Worm (Caenorhabditis elegans) whole organism, young adult: ENCODE measurements around the gene clec-45.

Source experiments
- B0035.1 ChIP-seq: sonication (generic microtip); optimal IDR thresholded peaks from 2 replicates; lab custom pipeline; 2016; ENCODE audit warnings: missing genetic modification characterization, mild to moderate bottlenecking, missing compliant biosample characterization, missing genotype, missing genetic modification reagents
- F23B12.7 ChIP-seq: sonication (generic microtip); optimal IDR thresholded peaks from 2 replicates; lab custom pipeline; 2017; ENCODE audit warnings: missing genetic modification characterization, mild to moderate bottlenecking, missing compliant biosample characterization, antibody characterized with exemption, moderate library complexity; ENCODE audit not compliant: insufficient read depth
- F37B4.10 ChIP-seq: fragments of 200-800 bp; sonication (Bioruptor generic); IDR thresholded peaks from 2 replicates; pipeline ENCODE4 v1.3.6; 2022; ENCODE audit warnings: missing genetic modification characterization, missing compliant biosample characterization
- Y53G8AR.9 ChIP-seq: fragments of 200-800 bp; sonication (Bioruptor generic); conservative IDR thresholded peaks from 2 replicates; pipeline ENCODE4 v1.3.6; 2022; ENCODE audit warnings: missing genetic modification reagents, missing genetic modification characterization, missing compliant biosample characterization
- Y95B8A.8 ChIP-seq: fragments of 200-800 bp; sonication (Bioruptor generic); IDR thresholded peaks from 2 replicates; pipeline ENCODE4 v1.3.6; 2022; ENCODE audit warnings: missing genetic modification reagents, missing genetic modification characterization, missing compliant biosample characterization
- ZK185.1 ChIP-seq: sonication (generic microtip); optimal IDR thresholded peaks from 2 replicates; lab custom pipeline; 2016; ENCODE audit warnings: mild to moderate bottlenecking, missing genetic modification characterization, missing compliant biosample characterization; ENCODE audit not compliant: poor library complexity, severe bottlenecking
- atf-7 ChIP-seq: sonication (generic microtip); optimal IDR thresholded peaks from 2 replicates; lab custom pipeline; 2017; ENCODE audit warnings: mild to moderate bottlenecking, missing genetic modification characterization, missing compliant biosample characterization
- attf-6 ChIP-seq: fragments of 200-800 bp; sonication (Bioruptor generic); IDR thresholded peaks from 2 replicates; pipeline ENCODE4 v1.3.6; 2022; ENCODE audit warnings: missing genetic modification reagents, missing genetic modification characterization, missing compliant biosample characterization
- bed-1 ChIP-seq: fragments of 200-800 bp; sonication (Bioruptor generic); IDR thresholded peaks from 2 replicates; pipeline ENCODE4 v1.3.6; 2022; ENCODE audit warnings: missing genetic modification reagents, missing genetic modification characterization, missing compliant biosample characterization
- cebp-2 ChIP-seq: fragments of 200-800 bp; sonication (Bioruptor generic); IDR thresholded peaks from 2 replicates; pipeline ENCODE4 v1.3.6; 2022; ENCODE audit warnings: missing genetic modification characterization, missing compliant biosample characterization
- ceh-40 ChIP-seq: fragments of 200-800 bp; sonication (Bioruptor generic); IDR thresholded peaks from 2 replicates; pipeline ENCODE4 v1.3.6; 2022; ENCODE audit warnings: missing genetic modification characterization, missing compliant biosample characterization
- chd-7 ChIP-seq: sonication (generic microtip); optimal IDR thresholded peaks from 2 replicates; lab custom pipeline; 2016; ENCODE audit warnings: mild to moderate bottlenecking, missing genetic modification characterization, moderate library complexity, missing compliant biosample characterization
- die-1 ChIP-seq: sonication (generic microtip); optimal IDR thresholded peaks from 2 replicates; lab custom pipeline; 2016; ENCODE audit warnings: missing genotype, mild to moderate bottlenecking, missing genetic modification characterization, missing compliant biosample characterization
- dox-1 ChIP-seq: fragments of 200-800 bp; sonication (Bioruptor generic); IDR thresholded peaks from 2 replicates; pipeline ENCODE4 v1.3.6; 2022; ENCODE audit warnings: missing genetic modification reagents, missing genetic modification characterization, missing compliant biosample characterization
- dpl-1 ChIP-seq: fragments of 150-350 bp; optimal IDR thresholded peaks from 2 replicates; lab custom pipeline; 2014; ENCODE audit warnings: missing biosample characterization, missing genetic modification reagents, missing genetic modification characterization
- efl-1 ChIP-seq: fragments of 150-350 bp; optimal IDR thresholded peaks from 2 replicates; lab custom pipeline; 2014; ENCODE audit warnings: missing biosample characterization, missing genetic modification reagents, missing genetic modification characterization
- egl-18 ChIP-seq: fragments of 200-800 bp; sonication (Bioruptor generic); IDR thresholded peaks from 2 replicates; pipeline ENCODE4 v1.3.6; 2022; ENCODE audit warnings: missing genetic modification reagents, missing genetic modification characterization, missing compliant biosample characterization
- egl-44 ChIP-seq: fragments of 200-800 bp; sonication (Bioruptor generic); IDR thresholded peaks from 2 replicates; pipeline ENCODE4 v1.3.6; 2022; ENCODE audit warnings: missing genetic modification reagents, missing genetic modification characterization, missing compliant biosample characterization
- ekl-4 ChIP-seq: fragments of 200-800 bp; sonication (Bioruptor generic); IDR thresholded peaks from 2 replicates; pipeline ENCODE4 v1.3.6; 2022; ENCODE audit warnings: missing genetic modification reagents, missing genetic modification characterization, missing compliant biosample characterization
- ets-4 ChIP-seq: fragments of 200-800 bp; sonication (Bioruptor generic); optimal IDR thresholded peaks from 2 replicates; lab custom pipeline; 2018; ENCODE audit warnings: mild to moderate bottlenecking, missing genetic modification characterization, missing compliant biosample characterization
- fkh-3 ChIP-seq: sonication (generic microtip); optimal IDR thresholded peaks from 2 replicates; lab custom pipeline; 2016; ENCODE audit warnings: mild to moderate bottlenecking, missing genetic modification characterization, missing compliant biosample characterization
- hlh-12 ChIP-seq: sonication (generic microtip); optimal IDR thresholded peaks from 2 replicates; lab custom pipeline; 2016; ENCODE audit warnings: missing genetic modification characterization, missing compliant biosample characterization
- lin-26 ChIP-seq: fragments of 200-800 bp; sonication (Bioruptor generic); IDR thresholded peaks from 2 replicates; pipeline ENCODE4 v1.3.6; 2022; ENCODE audit warnings: missing genetic modification reagents, missing genetic modification characterization, missing compliant biosample characterization
- lin-54 ChIP-seq: fragments of 200-800 bp; sonication (Bioruptor generic); optimal IDR thresholded peaks from 2 replicates; lab custom pipeline; 2018; ENCODE audit warnings: mild to moderate bottlenecking, missing genetic modification characterization, missing compliant biosample characterization
- madf-10 ChIP-seq: sonication (generic microtip); optimal IDR thresholded peaks from 2 replicates; lab custom pipeline; 2016; ENCODE audit warnings: mild to moderate bottlenecking, missing genetic modification characterization, missing compliant biosample characterization
- madf-3 ChIP-seq: fragments of 200-800 bp; sonication (Bioruptor generic); IDR thresholded peaks from 2 replicates; pipeline ENCODE4 v1.3.6; 2022; ENCODE audit warnings: missing genetic modification reagents, missing genetic modification characterization, missing compliant biosample characterization
- madf-8 ChIP-seq: fragments of 200-800 bp; sonication (Bioruptor generic); conservative IDR thresholded peaks from 2 replicates; pipeline ENCODE4 v1.3.6; 2022; ENCODE audit warnings: missing genetic modification reagents, missing genetic modification characterization, missing compliant biosample characterization
- mcd-1 ChIP-seq: fragments of 200-800 bp; sonication (Bioruptor generic); IDR thresholded peaks from 2 replicates; pipeline ENCODE4 v1.3.6; 2022; ENCODE audit warnings: missing genetic modification reagents, missing genetic modification characterization, missing compliant biosample characterization
- mel-28 ChIP-seq: sonication (generic microtip); optimal IDR thresholded peaks from 2 replicates; lab custom pipeline; 2016; ENCODE audit warnings: borderline replicate concordance, mild to moderate bottlenecking, missing genetic modification characterization, missing compliant biosample characterization
- nfya-1 ChIP-seq: sonication (generic microtip); optimal IDR thresholded peaks from 2 replicates; lab custom pipeline; 2017; ENCODE audit warnings: antibody characterized with exemption, missing compliant biosample characterization, missing genetic modification characterization, borderline replicate concordance; ENCODE audit not compliant: insufficient read depth
- nhr-179 ChIP-seq: sonication (generic microtip); optimal IDR thresholded peaks from 2 replicates; lab custom pipeline; 2016; ENCODE audit warnings: mild to moderate bottlenecking, missing genetic modification characterization, missing compliant biosample characterization
- nhr-90 ChIP-seq: sonication (generic microtip); optimal IDR thresholded peaks from 2 replicates; lab custom pipeline; 2016; ENCODE audit warnings: missing genotype, mild to moderate bottlenecking, missing genetic modification characterization, missing compliant biosample characterization
- repo-1 ChIP-seq: sonication (generic microtip); optimal IDR thresholded peaks from 2 replicates; lab custom pipeline; 2017; ENCODE audit warnings: mild to moderate bottlenecking, missing genetic modification characterization, missing compliant biosample characterization
- rpc-1 ChIP-seq, 2 experiments: fragments of 150-350 bp in 1 of 2; sonication (generic microtip) in 1 of 2; optimal IDR thresholded peaks; 2 replicates each; lab custom pipeline; 2014 to 2018; ENCODE audit warnings: missing biosample characterization in 1 of 2, missing genetic modification characterization in 1 of 2, missing genetic modification reagents in 1 of 2, missing genotype in 1 of 2
- snpc-1.3 ChIP-seq: sonication (generic microtip); optimal IDR thresholded peaks from 2 replicates; lab custom pipeline; 2017; ENCODE audit warnings: missing genetic modification characterization, mild to moderate bottlenecking, missing compliant biosample characterization, antibody characterized with exemption, moderate library complexity, missing genotype, missing genetic modification reagents; ENCODE audit not compliant: insufficient read depth
- unc-130 ChIP-seq: sonication (generic microtip); optimal IDR thresholded peaks from 2 replicates; lab custom pipeline; 2016; ENCODE audit warnings: missing genetic modification reagents, missing genetic modification characterization, missing compliant biosample characterization
- zim-3 ChIP-seq: sonication (generic microtip); optimal IDR thresholded peaks from 2 replicates; lab custom pipeline; 2017; ENCODE audit warnings: mild to moderate bottlenecking, missing genetic modification characterization, moderate library complexity, missing compliant biosample characterization
- ztf-3 ChIP-seq: fragments of 200-800 bp; sonication (Bioruptor generic); optimal IDR thresholded peaks from 2 replicates; lab custom pipeline; 2018; ENCODE audit warnings: mild to moderate bottlenecking, missing genetic modification characterization, missing compliant biosample characterization

Gene clec-45

DNA sequence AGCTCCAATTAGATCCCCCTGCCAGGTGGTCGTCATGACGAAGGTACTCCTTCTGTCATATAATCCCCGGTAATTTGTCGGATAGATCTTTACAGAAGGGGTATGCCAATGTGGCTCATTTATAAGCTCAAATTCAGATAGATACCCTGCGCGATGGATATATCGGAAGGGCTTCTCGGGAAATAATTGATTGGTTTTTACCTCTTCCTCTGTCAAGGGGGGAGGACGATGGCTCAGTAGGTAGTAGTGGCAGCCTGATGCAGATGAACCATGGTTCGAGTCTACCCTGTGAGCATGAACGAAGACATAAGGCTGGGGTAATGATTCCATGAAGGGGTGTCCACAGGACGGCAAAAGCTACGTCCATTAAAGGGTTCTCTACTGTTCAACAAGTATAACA lies 9.2 kb downstream of the clec-45 start:
- TF ChIP-seq nhr-179 (tag; lab: Kevin White, UChicago) (no peak), rpc-1 (optimal IDR thresholded peaks at IDR 0.05; lab: Kevin White, UChicago) (no peak), rpc-1 (tag; optimal IDR thresholded peaks at IDR 0.05; lab: Kevin White, UChicago) (peak; percentile 8)
- TF ChIP-seq, all 124 proteins: peak for 1

ce11 chrV:7649963-7650362 lies 12.1 kb downstream of the clec-45 start:
- no peak for TF ChIP-seq egl-18 (GFP tag; lab: Robert Waterston, UW)
- no peak for TF ChIP-seq Y95B8A.8 (GFP tag; lab: Robert Waterston, UW)
- TF ChIP-seq F37B4.10 (GFP tag; lab: Robert Waterston, UW): no peak

- TF ChIP-seq bed-1 (no peak), nhr-90 (tag; lab: Kevin White, UChicago) (no peak), dox-1 (GFP tag; lab: Robert Waterston, UW) (no peak), attf-6 (GFP tag; lab: Robert Waterston, UW) (no peak), madf-3 (GFP tag; lab: Robert Waterston, UW) (no peak), cebp-2 (GFP tag; lab: Robert Waterston, UW) (no peak), madf-8 (no peak), fkh-3 (tag; lab: Kevin White, UChicago) (no peak), die-1 (tag; lab: Kevin White, UChicago) (no peak), B0035.1 (no peak), egl-44 (GFP tag; lab: Robert Waterston, UW) (no peak), snpc-1.3 (tag; lab: Kevin White, UChicago) (no peak)
These were observed 13.9 kb downstream of the clec-45 start, which contains the start of gene srh-234 for ce11 chrV:7651757-7652156. Gene srh-234 (minus strand): TSS chrV:7651857.

- TF ChIP-seq nfya-1 (tag; lab: Kevin White, UChicago) (no peak), zim-3 (tag; lab: Kevin White, UChicago) (no peak), repo-1 (no peak), ceh-40 (GFP tag; lab: Robert Waterston, UW) (no peak), dpl-1 (no peak), ztf-3 (GFP tag; lab: Kevin White, UChicago) (no peak), F23B12.7 (tag; lab: Kevin White, UChicago) (no peak)
These were observed 15.7 kb downstream of the clec-45 start, which contains the start of gene srh-200 for ce11 chrV:7653567-7653966. Gene srh-200 (minus strand): TSS chrV:7653667.

DNA sequence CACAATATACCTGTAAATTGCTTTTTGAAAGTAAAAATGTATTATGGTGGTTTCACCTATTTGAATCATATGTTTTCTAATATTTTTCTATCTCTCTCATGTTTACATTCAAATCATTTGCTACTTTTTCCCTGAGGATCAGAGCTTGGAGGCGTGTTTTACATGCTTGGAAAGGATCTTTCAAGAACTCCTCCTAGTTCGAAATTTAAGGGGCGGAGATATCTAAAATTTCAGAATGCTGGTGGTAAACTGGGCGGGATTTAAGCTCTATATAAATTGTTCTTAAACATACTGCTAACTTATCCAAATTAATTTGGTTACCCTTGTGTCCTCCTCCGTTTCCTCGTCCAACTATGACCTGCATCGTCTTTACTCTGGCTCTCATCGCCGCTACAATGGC lies 30.0 kb downstream of the clec-45 start, which contains the start of gene C12D5.5:
C12D5.5 (plus strand) TSS at position 301 of the 400 bp plus-strand sequence.
- TF ChIP-seq ets-4 (GFP tag; lab: Kevin White, UChicago) (no peak), ekl-4 (GFP tag; lab: Robert Waterston, UW) (no peak), lin-54 (no peak), atf-7 (tag; lab: Kevin White, UChicago) (no peak), ZK185.1 (tag; lab: Kevin White, UChicago) (no peak), chd-7 (tag; lab: Kevin White, UChicago) (no peak)

- no peak for TF ChIP-seq repo-1
- TF ChIP-seq Y53G8AR.9 (GFP tag; lab: Robert Waterston, UW): no peak
- no peak for TF ChIP-seq hlh-12 (tag; lab: Kevin White, UChicago)
- TF ChIP-seq unc-130: no peak
- TF ChIP-seq madf-10 (tag; lab: Kevin White, UChicago): no peak
- TF ChIP-seq die-1 (tag; lab: Kevin White, UChicago): no peak
- no peak for TF ChIP-seq mel-28 (tag; lab: Kevin White, UChicago)
- no peak for TF ChIP-seq lin-26 (GFP tag; lab: Robert Waterston, UW)
- no peak for TF ChIP-seq mcd-1
- TF ChIP-seq efl-1 (GFP tag; lab: Kevin White, UChicago): no peak
These were observed 34.4 kb downstream of the clec-45 start, which contains the start of gene C12D5.4 for ce11 chrV:7672258-7672657. Gene C12D5.4 (plus strand): TSS chrV:7672558.
